Worm (Caenorhabditis elegans) whole organism, L4 larva: Measurements from ENCODE around the gene srd-21.
"Not testable (repeated sequence)": the region's sequence is repeated elsewhere in the genome, so short reads cannot be mapped to it uniquely, and the experiment has no call there.

Experiments used
- D1046.2 ChIP-seq: fragments of 200-800 bp; sonication (Bioruptor generic); IDR thresholded peaks from 2 replicates; pipeline ENCODE4 v1.3.6; 2022; ENCODE audit warnings: missing genetic modification characterization, missing compliant biosample characterization
- aly-2 ChIP-seq: sonication (generic microtip); optimal IDR thresholded peaks from 2 replicates; lab custom pipeline; 2018; ENCODE audit warnings: missing biosample characterization, missing genetic modification characterization
- ces-1 ChIP-seq: fragments of 150-350 bp; sonication (generic microtip); optimal IDR thresholded peaks from 4 replicates; lab custom pipeline; 2014; ENCODE audit warnings: missing biosample characterization, missing genetic modification reagents, missing genetic modification characterization
- lin-15B ChIP-seq: fragments of 150-350 bp; sonication (generic microtip); optimal IDR thresholded peaks from 3 replicates; lab custom pipeline; 2014; ENCODE audit warnings: missing biosample characterization, missing genetic modification characterization
- lin-39 ChIP-seq: fragments of 150-350 bp; optimal IDR thresholded peaks from 2 replicates; lab custom pipeline; 2014; ENCODE audit warnings: missing biosample characterization, missing genetic modification reagents, missing genetic modification characterization
- lir-3 ChIP-seq: sonication (generic microtip); optimal IDR thresholded peaks from 2 replicates; lab custom pipeline; 2016; ENCODE audit warnings: mild to moderate bottlenecking, missing genetic modification characterization, missing compliant biosample characterization
- nhr-11 ChIP-seq: fragments of 150-350 bp; optimal IDR thresholded peaks from 2 replicates; lab custom pipeline; 2014; ENCODE audit warnings: missing biosample characterization, missing genetic modification characterization
- pqm-1 ChIP-seq: sonication (generic microtip); optimal IDR thresholded peaks from 2 replicates; lab custom pipeline; 2017; ENCODE audit warnings: missing biosample characterization, missing genetic modification characterization
- spr-3 ChIP-seq: fragments of 200-800 bp; sonication (Bioruptor generic); optimal IDR thresholded peaks from 2 replicates; lab custom pipeline; 2018; ENCODE audit warnings: mild to moderate bottlenecking, missing genetic modification characterization, missing compliant biosample characterization
- unc-39 ChIP-seq: sonication (generic microtip); optimal IDR thresholded peaks from 2 replicates; lab custom pipeline; 2017; ENCODE audit warnings: missing biosample characterization, missing genetic modification characterization

ce11 chrV:16654242-16654641 lies 24.5 kb downstream of the srd-21 start, which contains the start of gene W06G6.15:
- TF ChIP-seq aly-2 (tag; lab: Kevin White, UChicago); ces-1 (GFP tag; lab: Kevin White, UChicago); D1046.2; unc-39 (tag; lab: Kevin White, UChicago); lin-15B (tag; lab: Kevin White, UChicago); lin-39; lir-3 (tag; lab: Kevin White, UChicago); spr-3 (GFP tag; lab: Kevin White, UChicago); nhr-11; pqm-1 (tag; lab: Kevin White, UChicago): not testable (repeated sequence)
